Fruit fly (Drosophila melanogaster) whole organism, prepupa: Measurements from ENCODE around the gene trol.

Experiments
- CG3032 ChIP-seq: fragments of 200-800 bp; optimal IDR thresholded peaks from 2 replicates; lab custom pipeline; 2019; ENCODE audit warnings: missing biosample characterization, mild to moderate bottlenecking, missing genetic modification characterization, moderate library complexity
- CG4318 ChIP-seq: fragments of 200-800 bp; sonication (Bioruptor generic); optimal IDR thresholded peaks from 3 replicates; lab custom pipeline; 2017; ENCODE audit warnings: missing biosample characterization, mild to moderate bottlenecking, missing genetic modification characterization
- CG8319 ChIP-seq: fragments of 200-800 bp; sonication (Bioruptor generic); optimal IDR thresholded peaks from 3 replicates; lab custom pipeline; 2016; ENCODE audit warnings: missing biosample characterization, missing genetic modification characterization
- Lpt ChIP-seq: fragments of 200-800 bp; sonication (Bioruptor generic); optimal IDR thresholded peaks from 3 replicates; lab custom pipeline; 2016; ENCODE audit warnings: missing biosample characterization, missing genetic modification characterization
- Sox14 ChIP-seq: fragments of 200-800 bp; sonication (Bioruptor generic); optimal IDR thresholded peaks from 3 replicates; lab custom pipeline; 2016; ENCODE audit warnings: missing biosample characterization, missing genetic modification characterization
- dsx ChIP-seq: fragments of 200-800 bp; optimal IDR thresholded peaks from 3 replicates; lab custom pipeline; 2019; ENCODE audit warnings: missing biosample characterization, mild to moderate bottlenecking, missing genetic modification characterization, moderate library complexity; ENCODE audit not compliant: poor library complexity, severe bottlenecking
- lz ChIP-seq: fragments of 200-800 bp; sonication (Bioruptor generic); optimal IDR thresholded peaks from 3 replicates; lab custom pipeline; 2016; ENCODE audit warnings: missing biosample characterization, missing genetic modification characterization

The trol gene

dm6 chrX:2425755-2426154, 119.5 kb downstream of the trol start, which contains the start of gene CG32797:
Gene CG32797 (minus strand): TSS chrX:2425855.
- TF ChIP-seq CG3032 (tag; lab: Kevin White, UChicago) (no peak), Sox14 (GFP tag; lab: Kevin White, UChicago) (no peak), CG4318 (GFP tag; lab: Kevin White, UChicago) (no peak), CG8319 (no peak), Lpt (no peak), dsx (GFP tag; lab: Kevin White, UChicago) (no peak), lz (GFP tag; lab: Kevin White, UChicago) (no peak)
- TF ChIP-seq, all 60 proteins: peak for 0
